Worm (Caenorhabditis elegans) whole organism, L4/young adult: ENCODE measurements around the gene srh-193.
"Not testable (repeated sequence)": the region's sequence is repeated elsewhere in the genome, so short reads cannot be mapped to it uniquely, and the experiment has no call there.

Experiments used
- W03F9.2 ChIP-seq: fragments of 150-350 bp; optimal IDR thresholded peaks from 2 replicates; lab custom pipeline; 2014; ENCODE audit warnings: missing biosample characterization, missing genetic modification characterization
- dao-5 ChIP-seq: sonication (generic microtip); optimal IDR thresholded peaks from 2 replicates; lab custom pipeline; 2016; ENCODE audit warnings: missing genotype, missing genetic modification characterization, moderate library complexity, missing compliant biosample characterization
- him-1 ChIP-seq: sonication (generic microtip); optimal IDR thresholded peaks from 2 replicates; lab custom pipeline; 2016; ENCODE audit warnings: missing genotype, missing genetic modification reagents, missing genetic modification characterization, missing compliant biosample characterization

The srh-193 gene

ce11 chrV:4290093-4290492, at the start of gene srh-193:
TSS of gene srh-193 (minus strand) at chrV:4290193.
- TF ChIP-seq dao-5 (tag; lab: Kevin White, UChicago); W03F9.2 (tag; lab: Kevin White, UChicago); him-1: not testable (repeated sequence)

ce11 chrV:4339479-4339878, 49.5 kb upstream of the srh-193 start:
- TF ChIP-seq him-1 = no peak

ce11 chrV:4336462-4336861, 46.5 kb upstream of the srh-193 start, which contains the start of gene irld-1:
TSS of gene irld-1 (plus strand) at chrV:4336762.
- TF ChIP-seq dao-5 (tag; lab: Kevin White, UChicago); him-1; W03F9.2 (tag; lab: Kevin White, UChicago): not testable (repeated sequence)

- TF ChIP-seq him-1 = no peak
These were observed 42.5 kb upstream of the srh-193 start, which contains the start of gene oac-12 for ce11 chrV:4332450-4332849. TSS of gene oac-12 (minus strand) at chrV:4332550.

ce11 chrV:4330820-4331219, 40.8 kb upstream of the srh-193 start:
- no peak for TF ChIP-seq dao-5 (tag; lab: Kevin White, UChicago)
- no peak for TF ChIP-seq W03F9.2 (tag; lab: Kevin White, UChicago)
- TF ChIP-seq him-1 = no peak

- TF ChIP-seq dao-5 (tag; lab: Kevin White, UChicago) (no peak), him-1 (no peak), W03F9.2 (tag; lab: Kevin White, UChicago) (no peak)
These were observed 36.8 kb upstream of the srh-193 start, which contains the start of gene D2063.1 for ce11 chrV:4326841-4327240. TSS of gene D2063.1 (plus strand) at chrV:4327121.

ce11 chrV:4325415-4325814, 35.4 kb upstream of the srh-193 start, which contains the start of gene nhr-125:
TSS of gene nhr-125 (minus strand) at chrV:4325515.
- TF ChIP-seq W03F9.2 (tag; lab: Kevin White, UChicago) (no peak), dao-5 (tag; lab: Kevin White, UChicago) (no peak), him-1 (no peak)

- TF ChIP-seq dao-5 (tag; lab: Kevin White, UChicago) = no peak
- no peak for TF ChIP-seq W03F9.2 (tag; lab: Kevin White, UChicago)
- TF ChIP-seq him-1 = no peak
These were observed 32.7 kb upstream of the srh-193 start, which contains the start of gene R02D1.2 for ce11 chrV:4322706-4323105. TSS of gene R02D1.2 (minus strand) at chrV:4322806.

- no peak for TF ChIP-seq dao-5 (tag; lab: Kevin White, UChicago)
- TF ChIP-seq him-1 = no peak
- TF ChIP-seq W03F9.2 (tag; lab: Kevin White, UChicago) = no peak
These were observed 29.9 kb upstream of the srh-193 start, which contains the start of gene ZC132.9 for ce11 chrV:4319867-4320266. TSS of gene ZC132.9 (minus strand) at chrV:4319967.

ce11 chrV:4315057-4315456, 25.1 kb upstream of the srh-193 start, which contains the start of gene srh-192:
TSS of gene srh-192 (minus strand) at chrV:4315157.
- TF ChIP-seq W03F9.2 (tag; lab: Kevin White, UChicago) (no peak), him-1 (no peak), dao-5 (tag; lab: Kevin White, UChicago) (no peak)

ce11 chrV:4304240-4304639, 14.2 kb upstream of the srh-193 start:
- TF ChIP-seq him-1 (no peak), dao-5 (tag; lab: Kevin White, UChicago) (no peak), W03F9.2 (tag; lab: Kevin White, UChicago) (no peak)

ce11 chrV:4303793-4304192, 13.8 kb upstream of the srh-193 start:
- TF ChIP-seq W03F9.2 (tag; lab: Kevin White, UChicago) (no peak), him-1 (no peak)

ce11 chrV:4302842-4303241, 12.8 kb upstream of the srh-193 start:
- TF ChIP-seq dao-5 (tag; lab: Kevin White, UChicago) (no peak), W03F9.2 (tag; lab: Kevin White, UChicago) (no peak), him-1 (no peak)

- TF ChIP-seq W03F9.2 (tag; lab: Kevin White, UChicago) (no peak), him-1 (no peak), dao-5 (tag; lab: Kevin White, UChicago) (no peak)
These were observed 9.7 kb upstream of the srh-193 start, which contains the start of gene ZC132.3 for ce11 chrV:4299741-4300140. TSS of gene ZC132.3 (minus strand) at chrV:4299841.

- TF ChIP-seq W03F9.2 (tag; lab: Kevin White, UChicago) (no peak), him-1 (no peak), dao-5 (tag; lab: Kevin White, UChicago) (no peak)
These were observed 8.6 kb upstream of the srh-193 start, which contains the start of gene ZC132.11 for ce11 chrV:4298579-4298978. TSS of gene ZC132.11 (minus strand) at chrV:4298679.
